Worm (Caenorhabditis elegans): ENCODE data around the gene T19C3.5.

T19C3.5 gene

ce11 chrIII:623754-624153 lies 4.0 kb downstream of the T19C3.5 start (continued):
- TF ChIP-seq T26A5.8 (tag; optimal IDR thresholded peaks at IDR 0.05) (no peak), bed-2 (GFP tag; IDR thresholded peaks at IDR 0.05) (no peak), hlh-12 (tag; optimal IDR thresholded peaks at IDR 0.05) (no peak), F55B11.4 (tag; optimal IDR thresholded peaks at IDR 0.05; ENCODE audit: borderline replicate concordance, insufficient read depth) (no peak), Y95B8A.8 (GFP tag; IDR thresholded peaks at IDR 0.05) (0 out of 2 replicates have a peak, but pooled peaks have one; percentile 12), somi-1 (GFP tag; optimal IDR thresholded peaks at IDR 0.05) (peak; percentile 79), dpl-1 (GFP tag; optimal IDR thresholded peaks at IDR 0.05) (no peak), snpc-3.4 (tag; optimal IDR thresholded peaks at IDR 0.05) (no peak), lin-40 (tag; optimal IDR thresholded peaks at IDR 0.05) (peak; percentile 84), K12H6.12 (tag; optimal IDR thresholded peaks at IDR 0.05) (peak; percentile 89), F37B4.10 (GFP tag; IDR thresholded peaks at IDR 0.05) (no peak), ekl-4 (GFP tag; IDR thresholded peaks at IDR 0.05) (peak; percentile 60), madf-10 (tag; optimal IDR thresholded peaks at IDR 0.05) (peak; percentile 88), egl-44 (GFP tag; IDR thresholded peaks at IDR 0.05) (0 out of 2 replicates have a peak, but pooled peaks have one; percentile 72), cebp-1 (GFP tag; IDR thresholded peaks at IDR 0.05) (peak; percentile 49; the same call in 1 of the 2 replicates), cebp-1 (tag; optimal IDR thresholded peaks at IDR 0.05) (peak; percentile 84), F33H1.4 (GFP tag; IDR thresholded peaks at IDR 0.05) (no peak), chd-7 (tag; optimal IDR thresholded peaks at IDR 0.05) (peak; percentile 73), attf-3 (GFP tag; conservative IDR thresholded peaks at IDR 0.05) (no peak), B0261.1 (tag; optimal IDR thresholded peaks at IDR 0.05) (no peak), ztf-22 (GFP tag; optimal IDR thresholded peaks at IDR 0.05) (peak; percentile 82), atf-7 (tag; optimal IDR thresholded peaks at IDR 0.05) (peak; percentile 62), lin-35 (GFP tag; optimal IDR thresholded peaks at IDR 0.05) (peak in 1 of 3 experiments; percentile 18), ZK185.1 (tag; optimal IDR thresholded peaks at IDR 0.05; ENCODE audit: poor library complexity, severe bottlenecking) (no peak), C06A6.2 (GFP tag; conservative IDR thresholded peaks at IDR 0.05) (peak; percentile 39; the same call in 1 of the 2 replicates), B0019.2 (GFP tag; conservative IDR thresholded peaks at IDR 0.05) (no peak), madf-8 (GFP tag; conservative IDR thresholded peaks at IDR 0.05) (no peak), nhr-90 (tag; optimal IDR thresholded peaks at IDR 0.05) (peak; percentile 56), snpc-4 (GFP tag; optimal IDR thresholded peaks at IDR 0.05) (no peak), snpc-4 (tag; optimal IDR thresholded peaks at IDR 0.05) (peak; percentile 56 to 78 (median 67)), sdz-38 (tag; optimal IDR thresholded peaks at IDR 0.05) (no peak), lsy-27 (tag; optimal IDR thresholded peaks at IDR 0.05; ENCODE audit: borderline replicate concordance, insufficient read depth) (no peak), mel-28 (tag; optimal IDR thresholded peaks at IDR 0.05; ENCODE audit: borderline replicate concordance) (no peak), tbp1 (GFP tag; optimal IDR thresholded peaks at IDR 0.05) (peak; percentile 69), let-607 (tag; optimal IDR thresholded peaks at IDR 0.05) (peak; percentile 70 to 76), F49E8.2 (tag; optimal IDR thresholded peaks at IDR 0.05; ENCODE audit: insufficient read depth) (no peak)

ce11 chrIII:620204-620718 lies 7.5 kb downstream of the T19C3.5 start, which contains the start of gene T19C3.4:
Gene T19C3.4 (minus strand): TSS chrIII:620254.
- TF ChIP-seq C17E4.6 (GFP tag; IDR thresholded peaks at IDR 0.05) (no peak), nhr-80 (tag; optimal IDR thresholded peaks at IDR 0.05) (peak; percentile 62), attf-5 (GFP tag; optimal IDR thresholded peaks at IDR 0.05) (peak; percentile 44), cebp-1 (GFP tag; IDR thresholded peaks at IDR 0.05) (no peak), cebp-1 (tag; optimal IDR thresholded peaks at IDR 0.05) (peak; percentile 47), F39B2.1 (GFP tag; IDR thresholded peaks at IDR 0.05) (no peak)

Data from whole organism, young adult.